In genomic region chrIV:11036222-11036621, ce11 we compare ENCODE assay signal across 4 worm cellular contexts.
TF ChIP-seq lines count a peak whose summit lies in the region.

fkb-1 (plus strand) TSS chrIV:11036582.

TF ChIP-seq in whole organism, L1 larva, 84 proteins besides CTCF, POLR2A, EP300 and RAD21 (continued from another document and continues in another):
- peak; percentile 47 for TF ChIP-seq lin-13 (GFP tag; optimal IDR thresholded peaks at IDR 0.05; lab: Kevin White, UChicago)
- TF ChIP-seq C34B4.2 (tag; optimal IDR thresholded peaks at IDR 0.05; lab: Kevin White, UChicago): no peak
- peak; percentile 47 for TF ChIP-seq egl-13 (tag; optimal IDR thresholded peaks at IDR 0.05; lab: Kevin White, UChicago)
- no peak for TF ChIP-seq aly-2 (tag; optimal IDR thresholded peaks at IDR 0.05; lab: Kevin White, UChicago)
- no peak for TF ChIP-seq nhr-237 (tag; optimal IDR thresholded peaks at IDR 0.05; lab: Kevin White, UChicago)
- TF ChIP-seq elt-2 (tag; optimal IDR thresholded peaks at IDR 0.05; lab: Kevin White, UChicago): peak; percentile 3
- TF ChIP-seq jun-1 (tag; optimal IDR thresholded peaks at IDR 0.05; lab: Kevin White, UChicago): peak; percentile 30
- TF ChIP-seq alr-1 (tag; optimal IDR thresholded peaks at IDR 0.05; lab: Kevin White, UChicago; ENCODE audit: borderline replicate concordance): no peak
- TF ChIP-seq tbx-2 (tag; optimal IDR thresholded peaks at IDR 0.05; lab: Kevin White, UChicago): peak; percentile 76
- no peak for TF ChIP-seq skn-1 (tag; optimal IDR thresholded peaks at IDR 0.05; lab: Kevin White, UChicago)
- TF ChIP-seq ceh-8 (GFP tag; optimal IDR thresholded peaks at IDR 0.05; lab: Kevin White, UChicago): peak; percentile 6
- no peak for TF ChIP-seq aha-1 (tag; optimal IDR thresholded peaks at IDR 0.05; lab: Kevin White, UChicago)
- peak; percentile 94 for TF ChIP-seq xbp-1 (tag; optimal IDR thresholded peaks at IDR 0.05; lab: Kevin White, UChicago)
- TF ChIP-seq tlp-1 (tag; optimal IDR thresholded peaks at IDR 0.05; lab: Kevin White, UChicago): no peak
- no peak for TF ChIP-seq C04F5.9 (tag; optimal IDR thresholded peaks at IDR 0.05; lab: Kevin White, UChicago)
- no peak for TF ChIP-seq ztf-11 (tag; optimal IDR thresholded peaks at IDR 0.05; lab: Kevin White, UChicago)
- TF ChIP-seq rnt-1 (tag; optimal IDR thresholded peaks at IDR 0.05; lab: Kevin White, UChicago): peak; percentile 74
- TF ChIP-seq nhr-20 (tag; optimal IDR thresholded peaks at IDR 0.05; lab: Kevin White, UChicago): peak; percentile 79
- peak; percentile 39 to 67 (median 60) for TF ChIP-seq ceh-82 (tag; optimal IDR thresholded peaks at IDR 0.05; lab: Kevin White, UChicago)
- TF ChIP-seq F16B12.6 (tag; optimal IDR thresholded peaks at IDR 0.05; lab: Kevin White, UChicago): peak; percentile 47
- TF ChIP-seq grh-1 (GFP tag; IDR thresholded peaks at IDR 0.05; lab: Robert Waterston, UW): no peak
- TF ChIP-seq mab-9 (GFP tag; IDR thresholded peaks at IDR 0.05; lab: Robert Waterston, UW): no peak
- TF ChIP-seq dpl-1 (GFP tag; optimal IDR thresholded peaks at IDR 0.05; lab: Kevin White, UChicago): peak; percentile 59 to 75 (median 74)
- TF ChIP-seq vab-15 (tag; optimal IDR thresholded peaks at IDR 0.05; lab: Kevin White, UChicago): no peak
- peak; percentile 43 for TF ChIP-seq isw-1 (GFP tag; IDR thresholded peaks at IDR 0.05; lab: Robert Waterston, UW)
- no peak for TF ChIP-seq hlh-4 (tag; optimal IDR thresholded peaks at IDR 0.05; lab: Kevin White, UChicago)
- peak; percentile 66 to 78 for TF ChIP-seq efl-1 (optimal IDR thresholded peaks at IDR 0.05; lab: Kevin White, UChicago)
- TF ChIP-seq efl-1 (GFP tag; optimal IDR thresholded peaks at IDR 0.05 in 1 of 2; lab: Kevin White, UChicago): peak; percentile 68 to 96
- no peak for TF ChIP-seq ceh-63 (GFP tag; optimal IDR thresholded peaks at IDR 0.05; lab: Kevin White, UChicago)
- TF ChIP-seq unc-30 (tag; optimal IDR thresholded peaks at IDR 0.05; lab: Kevin White, UChicago): no peak
- no peak for TF ChIP-seq pag-3 (tag; optimal IDR thresholded peaks at IDR 0.05; lab: Kevin White, UChicago; ENCODE audit: borderline replicate concordance, insufficient read depth)
- peak; percentile 71 for TF ChIP-seq nhr-19 (GFP tag; conservative IDR thresholded peaks at IDR 0.05; lab: Robert Waterston, UW)
- TF ChIP-seq nhr-71 (tag; optimal IDR thresholded peaks at IDR 0.05; lab: Kevin White, UChicago): peak; percentile 82

TF ChIP-seq in whole organism, L2 larva, 48 proteins besides CTCF, POLR2A, EP300 and RAD21 (continued from another document):
- TF ChIP-seq peb-1 (tag; optimal IDR thresholded peaks at IDR 0.05; lab: Kevin White, UChicago): no peak
- TF ChIP-seq lin-13 (GFP tag; optimal IDR thresholded peaks at IDR 0.05; lab: Kevin White, UChicago): peak; percentile 50
- TF ChIP-seq mbf-1 (tag; optimal IDR thresholded peaks at IDR 0.05; lab: Kevin White, UChicago): no peak
- no peak for TF ChIP-seq unc-62 (GFP tag; optimal IDR thresholded peaks at IDR 0.05; lab: Kevin White, UChicago)
- no peak for TF ChIP-seq ama-1 (optimal IDR thresholded peaks at IDR 0.05; lab: Kevin White, UChicago)
- peak; percentile 77 for TF ChIP-seq zag-1 (tag; optimal IDR thresholded peaks at IDR 0.05; lab: Kevin White, UChicago)
- peak; percentile 76 for TF ChIP-seq sma-9 (GFP tag; optimal IDR thresholded peaks at IDR 0.05; lab: Kevin White, UChicago)
- TF ChIP-seq sma-9 (tag; optimal IDR thresholded peaks at IDR 0.05; lab: Kevin White, UChicago): no peak
- TF ChIP-seq nhr-25 (tag; optimal IDR thresholded peaks at IDR 0.05; lab: Kevin White, UChicago): peak; percentile 38
- peak; percentile 98 for TF ChIP-seq crh-2 (tag; optimal IDR thresholded peaks at IDR 0.05; lab: Kevin White, UChicago)
- TF ChIP-seq nhr-77 (tag; optimal IDR thresholded peaks at IDR 0.05; lab: Kevin White, UChicago): no peak
- peak; percentile 74 for TF ChIP-seq fos-1 (tag; optimal IDR thresholded peaks at IDR 0.05; lab: Kevin White, UChicago)
- TF ChIP-seq gmeb-1 (tag; optimal IDR thresholded peaks at IDR 0.05; lab: Kevin White, UChicago): peak; percentile 77
- TF ChIP-seq blmp-1 (tag; optimal IDR thresholded peaks at IDR 0.05; lab: Kevin White, UChicago; ENCODE audit: insufficient read depth): no peak
- no peak for TF ChIP-seq nhr-237 (tag; optimal IDR thresholded peaks at IDR 0.05; lab: Kevin White, UChicago)
- no peak for TF ChIP-seq elt-3 (tag; optimal IDR thresholded peaks at IDR 0.05; lab: Kevin White, UChicago)
- TF ChIP-seq Y55F3AM.14 (GFP tag; optimal IDR thresholded peaks at IDR 0.05; lab: Kevin White, UChicago): no peak
- TF ChIP-seq ztf-11 (tag; optimal IDR thresholded peaks at IDR 0.05; lab: Kevin White, UChicago): no peak
- no peak for TF ChIP-seq ztf-1 (GFP tag; conservative IDR thresholded peaks at IDR 0.05; lab: Robert Waterston, UW)
- no peak for TF ChIP-seq ZK546.5 (tag; optimal IDR thresholded peaks at IDR 0.05; lab: Kevin White, UChicago)
- peak; percentile 44 for TF ChIP-seq lin-11 (tag; optimal IDR thresholded peaks at IDR 0.05; lab: Kevin White, UChicago)
- TF ChIP-seq nhr-129 (tag; optimal IDR thresholded peaks at IDR 0.05; lab: Kevin White, UChicago): peak; percentile 72
- peak; percentile 79 for TF ChIP-seq unc-55 (GFP tag; optimal IDR thresholded peaks at IDR 0.05; lab: Kevin White, UChicago)
- no peak for TF ChIP-seq unc-39 (tag; optimal IDR thresholded peaks at IDR 0.05; lab: Kevin White, UChicago)
- no peak for TF ChIP-seq nhr-11 (tag; optimal IDR thresholded peaks at IDR 0.05; lab: Kevin White, UChicago)
- TF ChIP-seq nhr-10 (tag; optimal IDR thresholded peaks at IDR 0.05; lab: Kevin White, UChicago): no peak
- no peak for TF ChIP-seq R02D3.7 (tag; optimal IDR thresholded peaks at IDR 0.05; lab: Kevin White, UChicago)

TF ChIP-seq in whole organism, L3 larva, 47 proteins besides CTCF, POLR2A, EP300 and RAD21 (continued from another document):
- TF ChIP-seq nhr-237 (tag; optimal IDR thresholded peaks at IDR 0.05; lab: Kevin White, UChicago) (no peak), zag-1 (tag; optimal IDR thresholded peaks at IDR 0.05; lab: Kevin White, UChicago) (no peak), lin-15B (tag; optimal IDR thresholded peaks at IDR 0.05; lab: Kevin White, UChicago) (peak; percentile 63), tbx-2 (tag; optimal IDR thresholded peaks at IDR 0.05; lab: Kevin White, UChicago) (no peak), unc-39 (tag; optimal IDR thresholded peaks at IDR 0.05; lab: Kevin White, UChicago) (no peak), lin-39 (tag; optimal IDR thresholded peaks at IDR 0.05; lab: Kevin White, UChicago) (peak; percentile 31), fos-1 (tag; optimal IDR thresholded peaks at IDR 0.05; lab: Kevin White, UChicago) (no peak), nfya-1 (tag; optimal IDR thresholded peaks at IDR 0.05; lab: Kevin White, UChicago; ENCODE audit: insufficient read depth) (peak; percentile 65), nhr-76 (tag; optimal IDR thresholded peaks at IDR 0.05; lab: Kevin White, UChicago) (no peak), ceh-9 (tag; optimal IDR thresholded peaks at IDR 0.05; lab: Kevin White, UChicago) (no peak), ZK546.5 (tag; optimal IDR thresholded peaks at IDR 0.05; lab: Kevin White, UChicago) (no peak), egl-5 (tag; optimal IDR thresholded peaks at IDR 0.05; lab: Kevin White, UChicago) (no peak), sea-2 (GFP tag; optimal IDR thresholded peaks at IDR 0.05; lab: Kevin White, UChicago) (no peak), ceh-28 (tag; optimal IDR thresholded peaks at IDR 0.05; lab: Kevin White, UChicago) (peak; percentile 38), mml-1 (tag; optimal IDR thresholded peaks at IDR 0.05; lab: Kevin White, UChicago) (no peak), ama-1 (optimal IDR thresholded peaks at IDR 0.05; lab: Kevin White, UChicago) (no peak), elt-1 (tag; optimal IDR thresholded peaks at IDR 0.05; lab: Kevin White, UChicago) (no peak), aly-2 (tag; optimal IDR thresholded peaks at IDR 0.05; lab: Kevin White, UChicago) (no peak), daf-12 (tag; optimal IDR thresholded peaks at IDR 0.05; lab: Kevin White, UChicago) (no peak), fkh-10 (GFP tag; optimal IDR thresholded peaks at IDR 0.05; lab: Kevin White, UChicago) (no peak), hmg-11 (tag; optimal IDR thresholded peaks at IDR 0.05; lab: Kevin White, UChicago) (peak; percentile 51), skn-1 (tag; optimal IDR thresholded peaks at IDR 0.05; lab: Kevin White, UChicago) (no peak), elt-2 (tag; optimal IDR thresholded peaks at IDR 0.05; lab: Kevin White, UChicago) (peak; percentile 35), ceh-82 (tag; optimal IDR thresholded peaks at IDR 0.05; lab: Kevin White, UChicago) (no peak), fkh-2 (tag; optimal IDR thresholded peaks at IDR 0.05; lab: Kevin White, UChicago) (no peak), nhr-11 (tag; optimal IDR thresholded peaks at IDR 0.05; lab: Kevin White, UChicago) (no peak), eor-1 (tag; optimal IDR thresholded peaks at IDR 0.05; lab: Kevin White, UChicago) (no peak), snpc-4 (tag; optimal IDR thresholded peaks at IDR 0.05; lab: Kevin White, UChicago) (peak; percentile 70), nhr-23 (tag; optimal IDR thresholded peaks at IDR 0.05; lab: Kevin White, UChicago) (peak; percentile 58), ceh-16 (tag; optimal IDR thresholded peaks at IDR 0.05; lab: Kevin White, UChicago) (no peak), nhr-25 (tag; optimal IDR thresholded peaks at IDR 0.05; lab: Kevin White, UChicago) (peak; percentile 10), R02D3.7 (tag; optimal IDR thresholded peaks at IDR 0.05; lab: Kevin White, UChicago) (no peak), unc-62 (GFP tag; optimal IDR thresholded peaks at IDR 0.05; lab: Kevin White, UChicago) (no peak), nhr-67 (tag; optimal IDR thresholded peaks at IDR 0.05; lab: Kevin White, UChicago) (no peak), nhr-77 (tag; optimal IDR thresholded peaks at IDR 0.05; lab: Kevin White, UChicago) (no peak)

TF ChIP-seq in whole organism, L4 larva, 104 proteins besides CTCF, POLR2A, EP300 and RAD21 (continued from another document and continues in another):
- TF ChIP-seq F10B5.3 (tag; optimal IDR thresholded peaks at IDR 0.05; lab: Kevin White, UChicago) (no peak), vab-7 (GFP tag; IDR thresholded peaks at IDR 0.05; lab: Robert Waterston, UW) (no peak), nhr-77 (tag; optimal IDR thresholded peaks at IDR 0.05; lab: Kevin White, UChicago) (no peak), mdl-1 (tag; optimal IDR thresholded peaks at IDR 0.05; lab: Kevin White, UChicago) (peak in 1 of 2 experiments; percentile 46), nhr-25 (tag; optimal IDR thresholded peaks at IDR 0.05; lab: Kevin White, UChicago; ENCODE audit: borderline replicate concordance, insufficient read depth) (no peak), dpl-1 (GFP tag; optimal IDR thresholded peaks at IDR 0.05; lab: Kevin White, UChicago) (peak; percentile 71), D1046.2 (GFP tag; IDR thresholded peaks at IDR 0.05; lab: Robert Waterston, UW) (no peak), zag-1 (tag; optimal IDR thresholded peaks at IDR 0.05; lab: Kevin White, UChicago) (no peak), fos-1 (tag; optimal IDR thresholded peaks at IDR 0.05; lab: Kevin White, UChicago) (no peak), lin-39 (tag; optimal IDR thresholded peaks at IDR 0.05; lab: Kevin White, UChicago) (no peak), nhr-111 (GFP tag; optimal IDR thresholded peaks at IDR 0.05; lab: Kevin White, UChicago) (no peak), daf-16 (GFP tag; optimal IDR thresholded peaks at IDR 0.05; lab: Kevin White, UChicago) (peak in 1 of 2 experiments; percentile 17), daf-16 (tag; optimal IDR thresholded peaks at IDR 0.05; lab: Kevin White, UChicago) (peak; percentile 25), mxl-2 (GFP tag; conservative IDR thresholded peaks at IDR 0.05; lab: Robert Waterston, UW) (no peak), pqm-1 (tag; optimal IDR thresholded peaks at IDR 0.05; lab: Kevin White, UChicago) (peak; percentile 20), arid-1 (GFP tag; conservative IDR thresholded peaks at IDR 0.05; lab: Robert Waterston, UW) (no peak), spr-1 (tag; optimal IDR thresholded peaks at IDR 0.05; lab: Kevin White, UChicago) (peak; percentile 20), lin-1 (GFP tag; IDR thresholded peaks at IDR 0.05; lab: Robert Waterston, UW) (no peak), hmg-1.1 (GFP tag; IDR thresholded peaks at IDR 0.05; lab: Robert Waterston, UW) (peak; percentile 66; the same call in 1 of the 2 replicates), dmd-6 (GFP tag; IDR thresholded peaks at IDR 0.05; lab: Robert Waterston, UW) (peak; percentile 56; the same call in 1 of the 2 replicates), duxl-1 (tag; optimal IDR thresholded peaks at IDR 0.05; lab: Kevin White, UChicago; ENCODE audit: poor library complexity) (no peak), ZK337.2 (GFP tag; IDR thresholded peaks at IDR 0.05; lab: Robert Waterston, UW) (no peak), dve-1 (tag; optimal IDR thresholded peaks at IDR 0.05; lab: Kevin White, UChicago; ENCODE audit: insufficient read depth) (peak; percentile 83), nhr-28 (tag; optimal IDR thresholded peaks at IDR 0.05; lab: Kevin White, UChicago) (peak; percentile 71), ctbp-1 (GFP tag; IDR thresholded peaks at IDR 0.05; lab: Robert Waterston, UW) (no peak), tag-97 (GFP tag; IDR thresholded peaks at IDR 0.05; lab: Robert Waterston, UW) (no peak), mes-2 (tag; optimal IDR thresholded peaks at IDR 0.05; lab: Kevin White, UChicago; ENCODE audit: poor library complexity, severe bottlenecking) (peak; percentile 58), ztf-11 (tag; optimal IDR thresholded peaks at IDR 0.05; lab: Kevin White, UChicago) (no peak), daf-8 (GFP tag; IDR thresholded peaks at IDR 0.05; lab: Robert Waterston, UW) (no peak), ceh-44 (GFP tag; IDR thresholded peaks at IDR 0.05; lab: Robert Waterston, UW) (no peak), madf-5 (GFP tag; IDR thresholded peaks at IDR 0.05; lab: Robert Waterston, UW) (no peak), ceh-20 (GFP tag; IDR thresholded peaks at IDR 0.05; lab: Robert Waterston, UW) (no peak), zip-11 (GFP tag; IDR thresholded peaks at IDR 0.05; lab: Robert Waterston, UW) (no peak), ZK546.5 (tag; optimal IDR thresholded peaks at IDR 0.05; lab: Kevin White, UChicago) (no peak), unc-62 (GFP tag; optimal IDR thresholded peaks at IDR 0.05 in 1 of 2; lab: Kevin White, UChicago) (peak in 1 of 2 experiments; percentile 96), unc-62 (tag; optimal IDR thresholded peaks at IDR 0.05; lab: Kevin White, UChicago) (no peak), mep-1 (tag; optimal IDR thresholded peaks at IDR 0.05; lab: Kevin White, UChicago) (peak; percentile 75), hif-1 (tag; optimal IDR thresholded peaks at IDR 0.05; lab: Kevin White, UChicago) (no peak), nhr-11 (tag; optimal IDR thresholded peaks at IDR 0.05; lab: Kevin White, UChicago) (peak; percentile 60), ceh-62 (tag; optimal IDR thresholded peaks at IDR 0.05; lab: Kevin White, UChicago) (no peak), jun-1 (tag; optimal IDR thresholded peaks at IDR 0.05; lab: Kevin White, UChicago) (no peak), nhr-10 (tag; optimal IDR thresholded peaks at IDR 0.05; lab: Kevin White, UChicago) (no peak), F37D6.2 (tag; optimal IDR thresholded peaks at IDR 0.05; lab: Kevin White, UChicago) (peak; percentile 6), egl-43 (GFP tag; IDR thresholded peaks at IDR 0.05; lab: Robert Waterston, UW) (no peak), nhr-6 (tag; optimal IDR thresholded peaks at IDR 0.05; lab: Kevin White, UChicago) (peak; percentile 38), ztf-7 (tag; optimal IDR thresholded peaks at IDR 0.05; lab: Kevin White, UChicago) (no peak), nhr-102 (tag; optimal IDR thresholded peaks at IDR 0.05; lab: Kevin White, UChicago) (peak; percentile 6), lin-38 (GFP tag; IDR thresholded peaks at IDR 0.05; lab: Robert Waterston, UW) (peak; percentile 62), Y48G9A.11 (GFP tag; IDR thresholded peaks at IDR 0.05; lab: Robert Waterston, UW) (no peak), lin-15B (tag; optimal IDR thresholded peaks at IDR 0.05; lab: Kevin White, UChicago) (no peak), lsy-2 (tag; optimal IDR thresholded peaks at IDR 0.05; lab: Kevin White, UChicago) (peak in 1 of 2 experiments; percentile 83), nhr-42 (GFP tag; IDR thresholded peaks at IDR 0.05; lab: Robert Waterston, UW) (no peak), zfp-3 (GFP tag; conservative IDR thresholded peaks at IDR 0.05; lab: Robert Waterston, UW) (no peak), skn-1 (tag; optimal IDR thresholded peaks at IDR 0.05; lab: Kevin White, UChicago) (no peak), aly-2 (tag; optimal IDR thresholded peaks at IDR 0.05; lab: Kevin White, UChicago) (no peak)
